Worm (Caenorhabditis elegans): Measurements from ENCODE around the gene C49F5.8.

The C49F5.8 gene

ce11 chrX:11934933-11935332 is 25.0 kb upstream of the C49F5.8 start:
- TF ChIP-seq elt-3 (tag; optimal IDR thresholded peaks at IDR 0.05), result no peak
- TF ChIP-seq elt-2 (tag; optimal IDR thresholded peaks at IDR 0.05), result peak; percentile 37
- peak; percentile 91 for TF ChIP-seq hmg-11 (tag; optimal IDR thresholded peaks at IDR 0.05)
- TF ChIP-seq nhr-43 (tag; optimal IDR thresholded peaks at IDR 0.05; ENCODE audit: poor library complexity, severe bottlenecking), result peak; percentile 58
- peak; percentile 6 for TF ChIP-seq snpc-4 (tag; optimal IDR thresholded peaks at IDR 0.05)
- TF ChIP-seq skn-1 (tag; optimal IDR thresholded peaks at IDR 0.05), result peak; percentile 20
- TF ChIP-seq ZK546.5 (tag; optimal IDR thresholded peaks at IDR 0.05), result no peak
- peak; percentile 68 for TF ChIP-seq tbx-2 (tag; optimal IDR thresholded peaks at IDR 0.05)
- no peak for TF ChIP-seq fkh-10 (GFP tag; optimal IDR thresholded peaks at IDR 0.05)
- TF ChIP-seq lsy-12 (tag; optimal IDR thresholded peaks at IDR 0.05), result no peak
- no peak for TF ChIP-seq nhr-23 (tag; optimal IDR thresholded peaks at IDR 0.05)
- peak; percentile 56 for TF ChIP-seq pha-4 (tag; optimal IDR thresholded peaks at IDR 0.05)
- TF ChIP-seq nhr-77 (tag; optimal IDR thresholded peaks at IDR 0.05), result peak; percentile 33
- peak; percentile 1 for TF ChIP-seq lin-39 (tag; optimal IDR thresholded peaks at IDR 0.05)
- peak; percentile 38 for TF ChIP-seq ceh-28 (tag; optimal IDR thresholded peaks at IDR 0.05)
- peak; percentile 15 for TF ChIP-seq jun-1 (tag; optimal IDR thresholded peaks at IDR 0.05)

DNA sequence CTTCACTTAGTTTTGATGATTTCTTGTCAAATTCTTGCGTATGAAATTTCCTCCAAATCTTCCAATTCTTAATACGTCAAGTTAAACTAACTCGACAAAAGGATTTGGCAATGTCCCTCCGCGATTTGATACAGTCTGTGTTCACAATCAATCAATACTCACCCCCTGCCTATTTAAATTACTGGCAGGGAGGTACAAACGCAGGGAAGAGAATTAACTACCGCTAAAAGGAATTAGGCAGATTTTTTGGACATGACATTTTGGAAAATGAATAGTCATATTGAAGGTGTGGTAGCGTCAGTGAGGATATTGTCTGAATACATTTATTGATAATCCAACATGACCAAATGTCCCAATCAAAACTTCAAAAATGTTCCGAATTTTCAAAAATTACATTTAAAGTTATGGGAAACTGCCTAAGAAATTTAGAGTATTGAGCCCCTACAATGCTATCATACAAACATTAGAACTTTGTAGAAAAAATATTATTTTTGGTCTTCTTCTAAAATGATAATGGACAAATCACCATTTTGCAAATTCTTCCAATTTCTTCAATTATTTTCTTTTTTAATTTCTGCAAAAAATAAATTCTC is 22.5 kb upstream of the C49F5.8 start:
- peak; percentile 86 for TF ChIP-seq ztf-4 (tag; optimal IDR thresholded peaks at IDR 0.05)
- TF ChIP-seq lsy-12 (tag; optimal IDR thresholded peaks at IDR 0.05), result peak; percentile 95
- TF ChIP-seq nhr-76 (tag; optimal IDR thresholded peaks at IDR 0.05), result peak; percentile 88
- peak; percentile 98 for TF ChIP-seq nhr-77 (tag; optimal IDR thresholded peaks at IDR 0.05)
- peak; percentile 91 for TF ChIP-seq pqm-1 (tag; optimal IDR thresholded peaks at IDR 0.05)
- TF ChIP-seq mdl-1 (tag; optimal IDR thresholded peaks at IDR 0.05), result peak; percentile 53
- peak; percentile 59 for TF ChIP-seq nhr-67 (tag; optimal IDR thresholded peaks at IDR 0.05)
- peak; percentile 95 for TF ChIP-seq unc-62 (GFP tag; optimal IDR thresholded peaks at IDR 0.05)
- peak; percentile 76 for TF ChIP-seq unc-39 (tag; optimal IDR thresholded peaks at IDR 0.05)
- TF ChIP-seq egl-5 (tag; optimal IDR thresholded peaks at IDR 0.05), result peak; percentile 95
- TF ChIP-seq nhr-25 (tag; optimal IDR thresholded peaks at IDR 0.05), result peak; percentile 98
- TF ChIP-seq snpc-4 (tag; optimal IDR thresholded peaks at IDR 0.05), result peak; percentile 95
- peak; percentile 99 for TF ChIP-seq pha-4 (tag; optimal IDR thresholded peaks at IDR 0.05)
- TF ChIP-seq nhr-11 (tag; optimal IDR thresholded peaks at IDR 0.05), result peak; percentile 97
- peak; percentile 59 for TF ChIP-seq ztf-11 (tag; optimal IDR thresholded peaks at IDR 0.05)
- no peak for TF ChIP-seq mml-1 (tag; optimal IDR thresholded peaks at IDR 0.05)
- TF ChIP-seq ama-1 (optimal IDR thresholded peaks at IDR 0.05), result no peak
- TF ChIP-seq lin-15B (tag; optimal IDR thresholded peaks at IDR 0.05), result peak; percentile 43
- TF ChIP-seq ceh-28 (tag; optimal IDR thresholded peaks at IDR 0.05), result peak; percentile 100
- TF ChIP-seq eor-1 (tag; optimal IDR thresholded peaks at IDR 0.05), result peak in 1 of 2 experiments; percentile 82
- no peak for TF ChIP-seq sea-2 (GFP tag; optimal IDR thresholded peaks at IDR 0.05)
- no peak for TF ChIP-seq nfya-1 (tag; optimal IDR thresholded peaks at IDR 0.05; ENCODE audit: insufficient read depth)
- TF ChIP-seq lin-39 (tag; optimal IDR thresholded peaks at IDR 0.05), result peak; percentile 98
- TF ChIP-seq elt-1 (tag; optimal IDR thresholded peaks at IDR 0.05), result peak; percentile 75
- TF ChIP-seq R02D3.7 (tag; optimal IDR thresholded peaks at IDR 0.05), result peak; percentile 92
- TF ChIP-seq nhr-43 (tag; optimal IDR thresholded peaks at IDR 0.05; ENCODE audit: poor library complexity, severe bottlenecking), result peak; percentile 99
- peak; percentile 78 for TF ChIP-seq nhr-237 (tag; optimal IDR thresholded peaks at IDR 0.05)
- TF ChIP-seq elt-2 (tag; optimal IDR thresholded peaks at IDR 0.05), result peak; percentile 86
- TF ChIP-seq egl-27 (tag; optimal IDR thresholded peaks at IDR 0.05), result peak; percentile 95
- TF ChIP-seq aly-2 (tag; optimal IDR thresholded peaks at IDR 0.05), result peak; percentile 94
- peak; percentile 94 for TF ChIP-seq fos-1 (tag; optimal IDR thresholded peaks at IDR 0.05)
- TF ChIP-seq fkh-10 (GFP tag; optimal IDR thresholded peaks at IDR 0.05), result peak; percentile 98
- no peak for TF ChIP-seq ceh-9 (tag; optimal IDR thresholded peaks at IDR 0.05)
- TF ChIP-seq nhr-23 (tag; optimal IDR thresholded peaks at IDR 0.05), result peak; percentile 99
- TF ChIP-seq ZK546.5 (tag; optimal IDR thresholded peaks at IDR 0.05), result peak; percentile 70
- peak; percentile 81 for TF ChIP-seq daf-12 (tag; optimal IDR thresholded peaks at IDR 0.05)
- TF ChIP-seq fkh-2 (tag; optimal IDR thresholded peaks at IDR 0.05), result peak; percentile 92
- peak; percentile 98 for TF ChIP-seq tbx-2 (tag; optimal IDR thresholded peaks at IDR 0.05)
- TF ChIP-seq nhr-12 (tag; optimal IDR thresholded peaks at IDR 0.05), result peak; percentile 30
- peak; percentile 97 for TF ChIP-seq skn-1 (tag; optimal IDR thresholded peaks at IDR 0.05)
- TF ChIP-seq ceh-16 (tag; optimal IDR thresholded peaks at IDR 0.05), result peak; percentile 84
- peak; percentile 93 for TF ChIP-seq nhr-28 (tag; optimal IDR thresholded peaks at IDR 0.05)
- peak; percentile 98 for TF ChIP-seq ceh-82 (tag; optimal IDR thresholded peaks at IDR 0.05)
- peak; percentile 100 for TF ChIP-seq jun-1 (tag; optimal IDR thresholded peaks at IDR 0.05)
- TF ChIP-seq elt-3 (tag; optimal IDR thresholded peaks at IDR 0.05), result peak; percentile 81 to 99 (median 96)
- TF ChIP-seq hmg-11 (tag; optimal IDR thresholded peaks at IDR 0.05), result peak; percentile 97
- TF ChIP-seq zag-1 (tag; optimal IDR thresholded peaks at IDR 0.05), result peak; percentile 90
